Fruit fly (Drosophila melanogaster) whole organism, embryonic: Measurements from ENCODE around the gene lilli.

Experiments
- Adf1 ChIP-seq: fragments of 200-800 bp; sonication (Bioruptor generic); IDR thresholded peaks from 2 replicates; pipeline ENCODE4 v1.3.6; 2022; ENCODE audit warnings: missing biosample characterization, missing genetic modification characterization
- CG10147 ChIP-seq: fragments of 200-800 bp; sonication (Bioruptor generic); optimal IDR thresholded peaks from 2 replicates; lab custom pipeline; 2019; ENCODE audit warnings: missing biosample characterization, mild to moderate bottlenecking, missing genetic modification characterization, moderate library complexity
- CG10431 ChIP-seq: fragments of 200-800 bp; sonication (Bioruptor generic); optimal IDR thresholded peaks from 3 replicates; lab custom pipeline; 2018; ENCODE audit warnings: missing biosample characterization, mild to moderate bottlenecking, missing genetic modification characterization
- CG11456 ChIP-seq: fragments of 200-800 bp; sonication (Bioruptor generic); IDR thresholded peaks from 3 replicates; pipeline ENCODE4 v1.3.6; 2022; ENCODE audit warnings: missing biosample characterization, missing genetic modification characterization
- CG12155 ChIP-seq: fragments of 200-800 bp; sonication (Bioruptor generic); optimal IDR thresholded peaks from 3 replicates; lab custom pipeline; 2016; ENCODE audit warnings: missing biosample characterization, missing genetic modification characterization
- CG13624 ChIP-seq: fragments of 200-800 bp; sonication (Bioruptor generic); optimal IDR thresholded peaks from 2 replicates; lab custom pipeline; 2016; ENCODE audit warnings: missing biosample characterization, missing genetic modification characterization
- CG15514 ChIP-seq: fragments of 200-800 bp; sonication (Bioruptor generic); optimal IDR thresholded peaks from 3 replicates; lab custom pipeline; 2017; ENCODE audit warnings: missing biosample characterization, missing genetic modification characterization, mild to moderate bottlenecking, moderate library complexity, missing genetic modification reagents
- CG18764 ChIP-seq: fragments of 200-800 bp; sonication (Bioruptor generic); optimal IDR thresholded peaks from 3 replicates; lab custom pipeline; 2016; ENCODE audit warnings: missing biosample characterization, missing genetic modification characterization
- CG2129 ChIP-seq: fragments of 200-800 bp; sonication (Bioruptor generic); IDR thresholded peaks from 2 replicates; pipeline ENCODE4 v1.3.6; 2022; ENCODE audit warnings: missing biosample characterization, missing genetic modification characterization; ENCODE audit not compliant: partially characterized antibody
- CG2889 ChIP-seq: fragments of 200-800 bp; sonication (Bioruptor generic); IDR thresholded peaks from 3 replicates; pipeline ENCODE4 v1.3.6; 2022; ENCODE audit warnings: missing biosample characterization, missing genetic modification characterization
- CG31388 ChIP-seq: fragments of 200-800 bp; sonication (Bioruptor generic); optimal IDR thresholded peaks from 2 replicates; lab custom pipeline; 2016; ENCODE audit warnings: missing biosample characterization, missing genetic modification characterization
- CG32532 ChIP-seq: fragments of 200-800 bp; sonication (Bioruptor generic); IDR thresholded peaks from 2 replicates; pipeline ENCODE4 v1.3.6; 2022; ENCODE audit warnings: missing biosample characterization, missing genetic modification characterization
- CG32772 ChIP-seq: fragments of 200-800 bp; sonication (Bioruptor generic); IDR thresholded peaks from 2 replicates; pipeline ENCODE4 v1.3.6; 2022; ENCODE audit warnings: missing biosample characterization, missing genetic modification characterization
- CG3281 ChIP-seq: fragments of 200-800 bp; sonication (Bioruptor generic); optimal IDR thresholded peaks from 3 replicates; lab custom pipeline; 2017; ENCODE audit warnings: missing biosample characterization, mild to moderate bottlenecking, missing genetic modification characterization
- CG4707 ChIP-seq: fragments of 200-800 bp; sonication (Bioruptor generic); optimal IDR thresholded peaks from 2 replicates; lab custom pipeline; 2018; ENCODE audit warnings: missing biosample characterization, mild to moderate bottlenecking, missing genetic modification characterization, moderate library complexity
- CG6791 ChIP-seq: fragments of 200-800 bp; sonication (Bioruptor generic); IDR thresholded peaks from 3 replicates; pipeline ENCODE4 v1.3.6; 2022; ENCODE audit warnings: missing biosample characterization, missing genetic modification characterization; ENCODE audit not compliant: partially characterized antibody
- CG7372 ChIP-seq: fragments of 200-800 bp; sonication (Bioruptor generic); IDR thresholded peaks from 2 replicates; pipeline ENCODE4 v1.3.6; 2022; ENCODE audit warnings: missing biosample characterization, missing genetic modification characterization
- CG8089 ChIP-seq: fragments of 200-800 bp; sonication (Bioruptor generic); optimal IDR thresholded peaks from 3 replicates; lab custom pipeline; 2016; ENCODE audit warnings: missing biosample characterization, missing genetic modification characterization
- CG8765 ChIP-seq: fragments of 200-800 bp; sonication (Bioruptor generic); IDR thresholded peaks from 2 replicates; pipeline ENCODE4 v1.3.6; 2022; ENCODE audit warnings: missing biosample characterization, missing genetic modification characterization
- CTCF ChIP-seq: fragments of 200-800 bp; sonication (Bioruptor generic); optimal IDR thresholded peaks from 2 replicates; lab custom pipeline; 2017; ENCODE audit warnings: missing biosample characterization, mild to moderate bottlenecking, missing genetic modification characterization, moderate library complexity
- GATAe ChIP-seq: fragments of 200-800 bp; sonication (Bioruptor generic); conservative IDR thresholded peaks from 2 replicates; pipeline ENCODE4 v1.3.6; 2022; ENCODE audit warnings: missing biosample characterization, missing genetic modification characterization
- HmgZ ChIP-seq: fragments of 200-800 bp; sonication (Bioruptor generic); optimal IDR thresholded peaks from 2 replicates; lab custom pipeline; 2018; ENCODE audit warnings: missing biosample characterization, mild to moderate bottlenecking, missing genetic modification characterization
- Hr3 ChIP-seq: fragments of 200-800 bp; sonication (Bioruptor generic); optimal IDR thresholded peaks from 3 replicates; lab custom pipeline; 2016; ENCODE audit warnings: missing biosample characterization, missing genetic modification characterization
- Hr78 ChIP-seq, 2 experiments: fragments of 200-800 bp in 1 of 2; fragments of >200 bp in 1 of 2; sonication (Bioruptor generic) in 1 of 2; optimal IDR thresholded peaks; 2 replicates each; lab custom pipeline; 2017 to 2019; ENCODE audit warnings: missing biosample characterization in 2 of 2, missing genetic modification characterization in 2 of 2, mild to moderate bottlenecking in 1 of 2, moderate library complexity in 1 of 2
- Mes4 ChIP-seq: fragments of 200-800 bp; sonication (Bioruptor generic); optimal IDR thresholded peaks from 2 replicates; lab custom pipeline; 2016; ENCODE audit warnings: missing biosample characterization, missing genetic modification characterization
- Nf-YB ChIP-seq: fragments of 200-800 bp; sonication (Bioruptor generic); optimal IDR thresholded peaks from 3 replicates; lab custom pipeline; 2019; ENCODE audit warnings: missing biosample characterization, mild to moderate bottlenecking, missing genetic modification characterization, moderate library complexity
- Nf-YC ChIP-seq: fragments of 200-800 bp; optimal IDR thresholded peaks from 3 replicates; lab custom pipeline; 2019; ENCODE audit warnings: missing biosample characterization, mild to moderate bottlenecking, missing genetic modification characterization, moderate library complexity
- Ptx1 ChIP-seq: fragments of 200-800 bp; sonication (Bioruptor generic); IDR thresholded peaks from 2 replicates; pipeline ENCODE4 v1.3.6; 2022; ENCODE audit warnings: missing biosample characterization, missing genetic modification characterization
- Usf ChIP-seq: fragments of 200-800 bp; sonication (Bioruptor generic); optimal IDR thresholded peaks from 2 replicates; lab custom pipeline; 2017; ENCODE audit warnings: missing genotype, missing biosample characterization, missing genetic modification characterization
- ara ChIP-seq: fragments of 200-800 bp; sonication (Bioruptor generic); IDR thresholded peaks from 2 replicates; pipeline ENCODE4 v1.3.6; 2022; ENCODE audit warnings: missing biosample characterization, missing genetic modification characterization
- ase ChIP-seq: fragments of 200-800 bp; sonication (Bioruptor generic); IDR thresholded peaks from 3 replicates; pipeline ENCODE4 v1.3.6; 2022; ENCODE audit warnings: missing biosample characterization, missing genetic modification characterization
- bowl ChIP-seq: fragments of 200-800 bp; sonication (Bioruptor generic); IDR thresholded peaks from 2 replicates; pipeline ENCODE4 v1.3.6; 2022; ENCODE audit warnings: missing biosample characterization, missing genetic modification characterization
- caup ChIP-seq: fragments of 200-800 bp; sonication (Bioruptor generic); optimal IDR thresholded peaks from 3 replicates; lab custom pipeline; 2017; ENCODE audit warnings: missing biosample characterization, mild to moderate bottlenecking, missing genetic modification characterization, moderate library complexity; ENCODE audit not compliant: severe bottlenecking
- corto ChIP-seq: fragments of 200-800 bp; sonication (Bioruptor generic); optimal IDR thresholded peaks from 2 replicates; lab custom pipeline; 2016; ENCODE audit warnings: missing biosample characterization, mild to moderate bottlenecking, missing genetic modification characterization, moderate library complexity
- dmrt99B ChIP-seq: fragments of 200-800 bp; sonication (Bioruptor generic); optimal IDR thresholded peaks from 2 replicates; lab custom pipeline; 2018; ENCODE audit warnings: missing biosample characterization, mild to moderate bottlenecking, missing genetic modification characterization, moderate library complexity
- eve ChIP-seq, 2 experiments: fragments of >200 bp; optimal IDR thresholded peaks; 2 replicates each; lab custom pipeline; 2017; ENCODE audit warnings: missing biosample characterization in 2 of 2, missing genetic modification characterization in 2 of 2
- fd96Cb ChIP-seq: fragments of 200-800 bp; sonication (Bioruptor generic); optimal IDR thresholded peaks from 2 replicates; lab custom pipeline; 2018; ENCODE audit warnings: missing biosample characterization, mild to moderate bottlenecking, missing genetic modification characterization, moderate library complexity
- fru ChIP-seq: fragments of >200 bp; optimal IDR thresholded peaks from 2 replicates; lab custom pipeline; 2017
- gfzf ChIP-seq: fragments of 200-800 bp; sonication (Bioruptor generic); optimal IDR thresholded peaks from 2 replicates; lab custom pipeline; 2016; ENCODE audit warnings: missing biosample characterization, mild to moderate bottlenecking, missing genetic modification characterization, moderate library complexity
- maf-S ChIP-seq: fragments of 200-800 bp; sonication (Bioruptor generic); optimal IDR thresholded peaks from 2 replicates; lab custom pipeline; 2016; ENCODE audit warnings: missing biosample characterization, missing genetic modification characterization
- oc ChIP-seq: fragments of 200-800 bp; sonication (Bioruptor generic); optimal IDR thresholded peaks from 2 replicates; lab custom pipeline; 2018; ENCODE audit warnings: missing biosample characterization, mild to moderate bottlenecking, missing genetic modification characterization, moderate library complexity
- ro ChIP-seq: fragments of 200-800 bp; sonication (Bioruptor generic); IDR thresholded peaks from 2 replicates; pipeline ENCODE4 v1.3.6; 2022; ENCODE audit warnings: missing biosample characterization, missing genetic modification characterization
- row ChIP-seq: fragments of 200-800 bp; sonication (Bioruptor generic); IDR thresholded peaks from 3 replicates; pipeline ENCODE4 v1.3.6; 2022; ENCODE audit warnings: missing biosample characterization, missing genetic modification characterization
- seq ChIP-seq: fragments of 200-800 bp; sonication (Bioruptor generic); IDR thresholded peaks from 2 replicates; pipeline ENCODE4 v1.3.6; 2022; ENCODE audit warnings: missing biosample characterization, missing genetic modification characterization
- tna ChIP-seq: fragments of 200-800 bp; sonication (Bioruptor generic); IDR thresholded peaks from 2 replicates; pipeline ENCODE4 v1.3.6; 2022; ENCODE audit warnings: missing biosample characterization, missing genetic modification characterization; ENCODE audit not compliant: partially characterized antibody
- toy ChIP-seq: fragments of 200-800 bp; sonication (Bioruptor generic); IDR thresholded peaks from 2 replicates; pipeline ENCODE4 v1.3.6; 2022; ENCODE audit warnings: missing biosample characterization, missing genetic modification characterization
- wek ChIP-seq: fragments of 200-800 bp; sonication (Bioruptor generic); optimal IDR thresholded peaks from 3 replicates; lab custom pipeline; 2018; ENCODE audit warnings: missing biosample characterization, mild to moderate bottlenecking, missing genetic modification characterization, moderate library complexity
- zen2 ChIP-seq: fragments of 200-800 bp; sonication (Bioruptor generic); IDR thresholded peaks from 3 replicates; pipeline ENCODE4 v1.3.6; 2022; ENCODE audit warnings: missing biosample characterization, missing genetic modification characterization; ENCODE audit not compliant: partially characterized antibody
- zf30C ChIP-seq: fragments of 200-800 bp; sonication (Bioruptor generic); optimal IDR thresholded peaks from 3 replicates; lab custom pipeline; 2018; ENCODE audit warnings: missing biosample characterization, mild to moderate bottlenecking, missing genetic modification characterization

Gene lilli

dm6 chr2L:2972439-2972936 is 86.8 kb downstream of the lilli start, which contains the start of the genes Rrp1 and gammaTub23C (continued):
- TF ChIP-seq CG6791 (GFP tag; lab: Robert Waterston, UW) = no peak
- TF ChIP-seq zf30C = no peak
- peak; percentile 50; the same call in 1 of the 2 replicates for TF ChIP-seq GATAe (GFP tag; lab: Robert Waterston, UW)
- peak; percentile 93 for TF ChIP-seq CG10147
- TF ChIP-seq CG2889 (GFP tag; lab: Robert Waterston, UW) = peak; percentile 67
- TF ChIP-seq zen2 (GFP tag; lab: Robert Waterston, UW) = no peak
- peak; percentile 10 for TF ChIP-seq gfzf (GFP tag; lab: Kevin White, UChicago)
- peak; percentile 88 for TF ChIP-seq CG32772 (GFP tag; lab: Robert Waterston, UW)
- peak; percentile 93 for TF ChIP-seq CG3281 (GFP tag; lab: Kevin White, UChicago)
- peak; percentile 84 for TF ChIP-seq Nf-YC
- TF ChIP-seq CG11456 (GFP tag; lab: Robert Waterston, UW) = peak; percentile 77; the same call in 2 of the 3 replicates
- TF ChIP-seq CG18764 (GFP tag; lab: Kevin White, UChicago) = peak; percentile 88
- TF ChIP-seq Mes4 = peak; percentile 72
- peak; percentile 92 for TF ChIP-seq Ptx1
- TF ChIP-seq Adf1 (GFP tag; lab: Robert Waterston, UW) = no peak; the same call in 1 of the 2 replicates
- no peak for TF ChIP-seq tna (GFP tag; lab: Robert Waterston, UW)

- TF ChIP-seq oc (tag; lab: Kevin White, UChicago) (peak; percentile 75), CG2129 (GFP tag; lab: Robert Waterston, UW) (peak; percentile 91), toy (GFP tag; lab: Robert Waterston, UW) (no peak), ro (GFP tag; lab: Robert Waterston, UW) (no peak), CG15514 (GFP tag; lab: Kevin White, UChicago) (peak; percentile 74), seq (GFP tag; lab: Robert Waterston, UW) (peak; percentile 69), CG8765 (GFP tag; lab: Robert Waterston, UW) (peak; percentile 64), CG10431 (peak; percentile 54), CG32532 (peak; percentile 85), fru (lab: Kevin White, UChicago) (no peak), CG32772 (GFP tag; lab: Robert Waterston, UW) (peak; percentile 73), CG11456 (GFP tag; lab: Robert Waterston, UW) (peak; percentile 90), CG12155 (peak; percentile 86), corto (GFP tag; lab: Kevin White, UChicago) (no peak), Hr78 (GFP tag; optimal IDR thresholded peaks at IDR 0.05; lab: Kevin White, UChicago) (no peak), CG8089 (GFP tag; lab: Kevin White, UChicago) (peak; percentile 74), HmgZ (tag; lab: Kevin White, UChicago) (peak; percentile 90), ara (peak; percentile 76), ase (GFP tag; lab: Robert Waterston, UW) (peak; percentile 69), Usf (peak; percentile 49), bowl (GFP tag; lab: Robert Waterston, UW) (no peak), fd96Cb (tag; lab: Kevin White, UChicago) (peak; percentile 74), CG3281 (GFP tag; lab: Kevin White, UChicago) (peak; percentile 76), Adf1 (GFP tag; lab: Robert Waterston, UW) (peak; percentile 61), CG4707 (peak; percentile 68), CG31388 (GFP tag; lab: Kevin White, UChicago) (peak; percentile 76), CG13624 (peak; percentile 92), CG7372 (GFP tag; lab: Robert Waterston, UW) (peak; percentile 67), caup (GFP tag; lab: Kevin White, UChicago) (peak; percentile 83), Nf-YB (GFP tag; lab: Kevin White, UChicago) (peak; percentile 51), CTCF (GFP tag; lab: Kevin White, UChicago) (peak; percentile 35), eve (GFP tag; optimal IDR thresholded peaks at IDR 0.05; lab: Kevin White, UChicago) (no peak), wek (GFP tag; lab: Kevin White, UChicago) (peak; percentile 9), Hr3 (peak; percentile 82), dmrt99B (tag; lab: Kevin White, UChicago) (no peak), maf-S (GFP tag; lab: Kevin White, UChicago) (peak; percentile 88), row (peak; percentile 98)
These were observed 91.1 kb downstream of the lilli start, which contains the start of the genes CG9641 and CG3165 for dm6 chr2L:2976829-2977228. Gene CG9641 (minus strand): TSS chr2L:2976862. Gene CG3165 (plus strand): TSS chr2L:2977122.
